Worm (Caenorhabditis elegans) whole organism, L4 larva: Measurements from ENCODE around the gene pqn-8.

Experiments
- fos-1 ChIP-seq: fragments of 150-350 bp; optimal IDR thresholded peaks from 2 replicates; lab custom pipeline; 2014; ENCODE audit warnings: missing biosample characterization, missing genetic modification characterization
- jun-1 ChIP-seq: fragments of 150-350 bp; optimal IDR thresholded peaks from 2 replicates; lab custom pipeline; 2014; ENCODE audit warnings: missing biosample characterization, missing genetic modification reagents, missing genetic modification characterization
- nhr-102 ChIP-seq: sonication (generic microtip); optimal IDR thresholded peaks from 2 replicates; lab custom pipeline; 2016; ENCODE audit warnings: mild to moderate bottlenecking, missing genetic modification characterization, moderate library complexity, missing compliant biosample characterization
- nhr-25 ChIP-seq: sonication (generic microtip); optimal IDR thresholded peaks from 2 replicates; lab custom pipeline; 2017; ENCODE audit warnings: missing genetic modification characterization, mild to moderate bottlenecking, missing compliant biosample characterization, antibody characterized with exemption, moderate library complexity, borderline replicate concordance; ENCODE audit not compliant: insufficient read depth
- nhr-76 ChIP-seq: fragments of 150-350 bp; optimal IDR thresholded peaks from 2 replicates; lab custom pipeline; 2014; ENCODE audit warnings: missing biosample characterization, missing genetic modification characterization

DNA sequence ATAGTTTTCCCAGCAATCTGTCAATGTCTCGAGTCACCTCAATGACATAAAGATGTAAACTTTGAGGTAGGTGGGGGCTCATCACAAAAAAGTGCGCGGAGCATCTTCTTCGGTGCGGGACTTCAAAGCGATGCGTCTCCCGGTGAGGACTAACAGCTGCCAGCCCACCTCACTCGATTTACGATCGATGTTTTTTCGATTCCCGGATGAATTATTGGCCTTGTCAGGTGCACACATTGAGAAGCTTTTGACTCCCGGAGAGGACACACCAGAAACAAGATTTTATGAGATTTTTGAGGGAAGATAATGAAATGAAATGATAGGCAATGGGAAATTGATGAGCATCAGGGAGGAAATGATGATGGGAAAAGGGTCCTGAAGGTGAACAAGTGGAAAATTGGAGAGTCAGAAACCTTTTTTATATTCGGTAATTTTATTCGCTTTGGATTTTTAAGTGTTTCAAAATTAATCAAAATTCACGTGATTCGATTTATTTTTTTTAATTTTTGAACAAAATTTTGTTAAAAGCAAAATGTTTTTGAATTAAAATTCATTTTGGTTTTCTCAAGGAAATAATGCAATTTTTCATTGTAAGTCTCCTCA is 10.9 kb downstream of the pqn-8 start, which contains the start of gene C05B5.12:
- TF ChIP-seq nhr-102 (no peak), nhr-76 (tag; lab: Kevin White, UChicago) (no peak), nhr-25 (no peak), jun-1 (tag; lab: Kevin White, UChicago) (no peak), fos-1 (tag; lab: Kevin White, UChicago) (no peak)
